Worm (Caenorhabditis elegans): ENCODE data around the gene F55A11.7.

ce11 chrV:11829282-11829681 lies 42.0 kb upstream of the F55A11.7 start, which contains the start of gene col-158:
- TF ChIP-seq nhr-77 (tag; optimal IDR thresholded peaks at IDR 0.05), result no peak
- no peak for TF ChIP-seq tbx-2 (tag; optimal IDR thresholded peaks at IDR 0.05)
- TF ChIP-seq nhr-43 (tag; optimal IDR thresholded peaks at IDR 0.05; ENCODE audit: poor library complexity, severe bottlenecking), result no peak
- TF ChIP-seq nhr-28 (tag; optimal IDR thresholded peaks at IDR 0.05), result no peak
- no peak for TF ChIP-seq nhr-76 (tag; optimal IDR thresholded peaks at IDR 0.05)
- TF ChIP-seq egl-27 (tag; optimal IDR thresholded peaks at IDR 0.05), result no peak

Data from whole organism, L3 larva.